Fruit fly (Drosophila melanogaster): Measurements from ENCODE around the gene CIAPIN1.

CIAPIN1 gene

dm6 chr2L:15066141-15066540 is 27.5 kb upstream of the CIAPIN1 start (continued):
- TF ChIP-seq CG4360 (GFP tag; IDR thresholded peaks at IDR 0.05) (no peak), stc (GFP tag; IDR thresholded peaks at IDR 0.05) (no peak), CG34376 (GFP tag; optimal IDR thresholded peaks at IDR 0.05) (no peak), CG34422 (GFP tag; IDR thresholded peaks at IDR 0.05) (no peak), Dref (GFP tag; IDR thresholded peaks at IDR 0.05) (no peak), unc-4 (GFP tag; IDR thresholded peaks at IDR 0.05; ENCODE audit: partially characterized antibody) (no peak), zen2 (GFP tag; IDR thresholded peaks at IDR 0.05; ENCODE audit: partially characterized antibody) (no peak), CG1603 (tag; optimal IDR thresholded peaks at IDR 0.05) (no peak), kah (GFP tag; optimal IDR thresholded peaks at IDR 0.05) (no peak), D19A (tag; optimal IDR thresholded peaks at IDR 0.05) (no peak), nmo (GFP tag; optimal IDR thresholded peaks at IDR 0.05) (peak; percentile 5), cg (GFP tag; optimal IDR thresholded peaks at IDR 0.05) (no peak), lola (GFP tag; optimal IDR thresholded peaks at IDR 0.05) (peak in 1 of 3 experiments; percentile 14), ham (GFP tag; IDR thresholded peaks at IDR 0.05) (no peak), Hmx (GFP tag; optimal IDR thresholded peaks at IDR 0.05) (no peak), gem (tag; optimal IDR thresholded peaks at IDR 0.05) (peak; percentile 61), Antp (GFP tag; optimal IDR thresholded peaks at IDR 0.05) (no peak), CG30403 (GFP tag; optimal IDR thresholded peaks at IDR 0.05) (peak; percentile 50), bigmax (GFP tag; optimal IDR thresholded peaks at IDR 0.05) (no peak), Meics (GFP tag; optimal IDR thresholded peaks at IDR 0.05) (no peak), wdn (GFP tag; IDR thresholded peaks at IDR 0.05) (no peak), CG16779 (GFP tag; IDR thresholded peaks at IDR 0.05) (no peak), sna (GFP tag; IDR thresholded peaks at IDR 0.05; ENCODE audit: partially characterized antibody) (no peak), ftz-f1 (GFP tag; optimal IDR thresholded peaks at IDR 0.05) (no peak), Hr78 (GFP tag; optimal IDR thresholded peaks at IDR 0.05) (no peak), dm (GFP tag; optimal IDR thresholded peaks at IDR 0.05) (no peak), CG10462 (GFP tag; optimal IDR thresholded peaks at IDR 0.05) (no peak), CG14965 (GFP tag; optimal IDR thresholded peaks at IDR 0.05; ENCODE audit: borderline replicate concordance) (no peak), jumu (GFP tag; optimal IDR thresholded peaks at IDR 0.05) (no peak), ttk (GFP tag; IDR thresholded peaks at IDR 0.05) (no peak), CG42726 (GFP tag; IDR thresholded peaks at IDR 0.05; ENCODE audit: partially characterized antibody) (no peak), row (GFP tag; IDR thresholded peaks at IDR 0.05) (peak; percentile 23; the same call in 1 of the 3 replicates), Doc3 (GFP tag; IDR thresholded peaks at IDR 0.05; ENCODE audit: partially characterized antibody) (no peak), CG11504 (tag; optimal IDR thresholded peaks at IDR 0.05) (peak; percentile 53), chif (GFP tag; optimal IDR thresholded peaks at IDR 0.05) (no peak), E2f1 (GFP tag; IDR thresholded peaks at IDR 0.05) (no peak), CG8388 (GFP tag; optimal IDR thresholded peaks at IDR 0.05) (peak; percentile 15), CG6254 (GFP tag; optimal IDR thresholded peaks at IDR 0.05) (no peak), Blimp-1 (GFP tag; optimal IDR thresholded peaks at IDR 0.05) (no peak), wor (GFP tag; IDR thresholded peaks at IDR 0.05) (no peak), Pdp1 (GFP tag; optimal IDR thresholded peaks at IDR 0.05) (no peak), Max (GFP tag; optimal IDR thresholded peaks at IDR 0.05) (no peak), CG12659 (GFP tag; optimal IDR thresholded peaks at IDR 0.05) (peak; percentile 7), CG10147 (GFP tag; optimal IDR thresholded peaks at IDR 0.05) (no peak), pita (GFP tag; optimal IDR thresholded peaks at IDR 0.05) (no peak), Sin3A (optimal IDR thresholded peaks at IDR 0.05) (no peak), bsh (GFP tag; optimal IDR thresholded peaks at IDR 0.05) (peak in 1 of 2 experiments; percentile 1), H15 (GFP tag; IDR thresholded peaks at IDR 0.05) (no peak), ind (GFP tag; optimal IDR thresholded peaks at IDR 0.05) (no peak), grau (tag; optimal IDR thresholded peaks at IDR 0.05) (peak; percentile 52), CG8924 (tag; optimal IDR thresholded peaks at IDR 0.05) (peak; percentile 1)
